Fruit fly (Drosophila melanogaster) whole organism, embryonic: Measurements from ENCODE around the gene Rtc1.

Experiments
- Awh ChIP-seq: fragments of 200-800 bp; sonication (Bioruptor generic); IDR thresholded peaks from 2 replicates; pipeline ENCODE4, ENCODE4 v1.3.6; 2022; ENCODE audit warnings: missing biosample characterization, missing genetic modification characterization
- CG10267 ChIP-seq: fragments of 200-800 bp; sonication (Bioruptor generic); optimal IDR thresholded peaks from 2 replicates; lab custom pipeline; 2018; ENCODE audit warnings: missing biosample characterization, mild to moderate bottlenecking, missing genetic modification characterization, moderate library complexity
- CG10654 ChIP-seq: fragments of 200-800 bp; sonication (Bioruptor generic); optimal IDR thresholded peaks from 2 replicates; lab custom pipeline; 2016; ENCODE audit warnings: missing biosample characterization, missing genetic modification characterization
- CG11085 ChIP-seq: fragments of 200-800 bp; sonication (Bioruptor generic); IDR thresholded peaks from 2 replicates; pipeline ENCODE4 v1.3.6; 2022; ENCODE audit warnings: missing biosample characterization, missing genetic modification characterization
- CG11398 ChIP-seq: fragments of 200-800 bp; sonication (Bioruptor generic); optimal IDR thresholded peaks from 2 replicates; lab custom pipeline; 2016; ENCODE audit warnings: missing biosample characterization, missing genetic modification characterization
- CG11456 ChIP-seq: fragments of 200-800 bp; sonication (Bioruptor generic); IDR thresholded peaks from 3 replicates; pipeline ENCODE4 v1.3.6; 2022; ENCODE audit warnings: missing biosample characterization, missing genetic modification characterization
- CG12942 ChIP-seq: fragments of 200-800 bp; sonication (Bioruptor generic); optimal IDR thresholded peaks from 3 replicates; lab custom pipeline; 2016; ENCODE audit warnings: missing biosample characterization, missing genetic modification characterization
- CG13296 ChIP-seq: fragments of 200-800 bp; sonication (Bioruptor generic); optimal IDR thresholded peaks from 3 replicates; lab custom pipeline; 2018; ENCODE audit warnings: missing biosample characterization, mild to moderate bottlenecking, missing genetic modification characterization
- CG14014 ChIP-seq: fragments of 200-800 bp; sonication (Bioruptor generic); IDR thresholded peaks from 2 replicates; pipeline ENCODE4 v1.3.6; 2022; ENCODE audit warnings: missing biosample characterization, missing genetic modification characterization
- CG15073 ChIP-seq: fragments of 200-800 bp; sonication (Bioruptor generic); optimal IDR thresholded peaks from 2 replicates; lab custom pipeline; 2016; ENCODE audit warnings: missing biosample characterization, missing genetic modification characterization
- CG15479 ChIP-seq: fragments of 200-800 bp; sonication (Bioruptor generic); optimal IDR thresholded peaks from 3 replicates; lab custom pipeline; 2019; ENCODE audit warnings: missing biosample characterization, mild to moderate bottlenecking, missing genetic modification characterization, moderate library complexity
- CG17359 ChIP-seq: fragments of 200-800 bp; sonication (Bioruptor generic); optimal IDR thresholded peaks from 3 replicates; lab custom pipeline; 2018; ENCODE audit warnings: missing biosample characterization, mild to moderate bottlenecking, missing genetic modification characterization, moderate library complexity
- CG30403 ChIP-seq: fragments of 200-800 bp; sonication (Bioruptor generic); optimal IDR thresholded peaks from 3 replicates; lab custom pipeline; 2016; ENCODE audit warnings: missing biosample characterization, missing genetic modification characterization
- CG32767 ChIP-seq: fragments of 200-800 bp; sonication (Bioruptor generic); IDR thresholded peaks from 2 replicates; pipeline ENCODE4 v1.3.6; 2022; ENCODE audit warnings: missing biosample characterization, missing genetic modification characterization
- CG3407 ChIP-seq: fragments of 200-800 bp; sonication (Bioruptor generic); optimal IDR thresholded peaks from 2 replicates; lab custom pipeline; 2018; ENCODE audit warnings: missing biosample characterization, mild to moderate bottlenecking, missing genetic modification characterization
- CG3726 ChIP-seq: fragments of 200-800 bp; sonication (Bioruptor generic); IDR thresholded peaks from 3 replicates; pipeline ENCODE4, ENCODE4 v1.3.6; 2022; ENCODE audit warnings: missing biosample characterization, missing genetic modification characterization
- CG4282 ChIP-seq: fragments of 200-800 bp; sonication (Bioruptor generic); optimal IDR thresholded peaks from 2 replicates; lab custom pipeline; 2016; ENCODE audit warnings: missing biosample characterization, missing genetic modification characterization
- CG4404 ChIP-seq: fragments of 200-800 bp; sonication (Bioruptor generic); IDR thresholded peaks from 2 replicates; pipeline ENCODE4 v1.3.6; 2022; ENCODE audit warnings: missing biosample characterization, missing genetic modification characterization
- CG4707 ChIP-seq: fragments of 200-800 bp; sonication (Bioruptor generic); optimal IDR thresholded peaks from 2 replicates; lab custom pipeline; 2018; ENCODE audit warnings: missing biosample characterization, mild to moderate bottlenecking, missing genetic modification characterization, moderate library complexity
- CG6854 ChIP-seq: fragments of 200-800 bp; sonication (Bioruptor generic); optimal IDR thresholded peaks from 3 replicates; lab custom pipeline; 2017; ENCODE audit warnings: missing biosample characterization, mild to moderate bottlenecking, missing genetic modification characterization
- CG7987 ChIP-seq: fragments of 200-800 bp; sonication (Bioruptor generic); optimal IDR thresholded peaks from 2 replicates; lab custom pipeline; 2018; ENCODE audit warnings: missing biosample characterization, mild to moderate bottlenecking, missing genetic modification characterization, moderate library complexity
- Deaf1 ChIP-seq: fragments of 200-800 bp; optimal IDR thresholded peaks from 3 replicates; lab custom pipeline; 2019; ENCODE audit warnings: missing biosample characterization, mild to moderate bottlenecking, missing genetic modification characterization, moderate library complexity
- Dref ChIP-seq: fragments of 200-800 bp; sonication (Bioruptor generic); IDR thresholded peaks from 2 replicates; pipeline ENCODE4 v1.3.6; 2022; ENCODE audit warnings: missing biosample characterization, missing genetic modification characterization
- Drgx ChIP-seq: fragments of 200-800 bp; sonication (Bioruptor generic); IDR thresholded peaks from 2 replicates; pipeline ENCODE4 v1.3.6; 2022; ENCODE audit warnings: missing biosample characterization, missing genetic modification characterization
- Hand ChIP-seq: fragments of 200-800 bp; sonication (Bioruptor generic); optimal IDR thresholded peaks from 2 replicates; lab custom pipeline; 2017; ENCODE audit warnings: mild to moderate bottlenecking, missing biosample characterization, missing genetic modification reagents, missing genetic modification characterization
- Lhr ChIP-seq: fragments of 200-800 bp; sonication (Bioruptor generic); optimal IDR thresholded peaks from 3 replicates; lab custom pipeline; 2017; ENCODE audit warnings: mild to moderate bottlenecking, missing biosample characterization, missing genetic modification reagents, missing genetic modification characterization
- Neu2 ChIP-seq: fragments of 200-800 bp; sonication (Bioruptor generic); optimal IDR thresholded peaks from 3 replicates; lab custom pipeline; 2016; ENCODE audit warnings: missing biosample characterization, missing genetic modification characterization, borderline replicate concordance
- Nf-YB ChIP-seq: fragments of 200-800 bp; sonication (Bioruptor generic); optimal IDR thresholded peaks from 3 replicates; lab custom pipeline; 2019; ENCODE audit warnings: missing biosample characterization, mild to moderate bottlenecking, missing genetic modification characterization, moderate library complexity
- Nf-YC ChIP-seq: fragments of 200-800 bp; optimal IDR thresholded peaks from 3 replicates; lab custom pipeline; 2019; ENCODE audit warnings: missing biosample characterization, mild to moderate bottlenecking, missing genetic modification characterization, moderate library complexity
- TFAM ChIP-seq: fragments of 200-800 bp; sonication (Bioruptor generic); optimal IDR thresholded peaks from 2 replicates; lab custom pipeline; 2017; ENCODE audit warnings: missing biosample characterization, missing genetic modification characterization, inconsistent platforms
- Vsx1 ChIP-seq: fragments of 200-800 bp; sonication (Bioruptor generic); optimal IDR thresholded peaks from 2 replicates; lab custom pipeline; 2017; ENCODE audit warnings: missing biosample characterization, mild to moderate bottlenecking, missing genetic modification characterization, missing genetic modification reagents
- abd-A ChIP-seq: fragments of 200-800 bp; sonication (Bioruptor generic); optimal IDR thresholded peaks from 3 replicates; lab custom pipeline; 2019; ENCODE audit warnings: missing biosample characterization, mild to moderate bottlenecking, missing genetic modification characterization, moderate library complexity
- bbx ChIP-seq: fragments of 200-800 bp; sonication (Bioruptor generic); IDR thresholded peaks from 2 replicates; pipeline ENCODE4 v1.3.6; 2022; ENCODE audit warnings: missing biosample characterization, missing genetic modification characterization; ENCODE audit not compliant: partially characterized antibody
- bigmax ChIP-seq: fragments of 200-800 bp; sonication (Bioruptor generic); optimal IDR thresholded peaks from 2 replicates; lab custom pipeline; 2018; ENCODE audit warnings: missing biosample characterization, mild to moderate bottlenecking, missing genetic modification characterization
- bowl ChIP-seq: fragments of 200-800 bp; sonication (Bioruptor generic); IDR thresholded peaks from 2 replicates; pipeline ENCODE4 v1.3.6; 2022; ENCODE audit warnings: missing biosample characterization, missing genetic modification characterization
- br ChIP-seq: fragments of >200 bp; optimal IDR thresholded peaks from 2 replicates; lab custom pipeline; 2017
- cas ChIP-seq: fragments of 200-800 bp; sonication (Bioruptor generic); IDR thresholded peaks from 2 replicates; pipeline ENCODE4 v1.3.6; 2022; ENCODE audit warnings: missing biosample characterization, missing genetic modification characterization
- croc ChIP-seq: fragments of 200-800 bp; sonication (Bioruptor generic); conservative IDR thresholded peaks from 3 replicates; pipeline ENCODE4 v1.3.6; 2022; ENCODE audit warnings: missing biosample characterization, missing genetic modification characterization
- gce ChIP-seq: fragments of 200-800 bp; sonication (Bioruptor generic); IDR thresholded peaks from 3 replicates; pipeline ENCODE4 v1.3.6; 2022; ENCODE audit warnings: missing biosample characterization, missing genetic modification characterization
- hb ChIP-seq: fragments of 200-800 bp; sonication (Bioruptor generic); IDR thresholded peaks from 3 replicates; pipeline ENCODE4 v1.3.6; 2022; ENCODE audit warnings: missing biosample characterization, missing genetic modification characterization; ENCODE audit not compliant: partially characterized antibody
- nom ChIP-seq: fragments of 200-800 bp; sonication (Bioruptor generic); optimal IDR thresholded peaks from 2 replicates; lab custom pipeline; 2017; ENCODE audit warnings: missing biosample characterization, missing genetic modification characterization, mild to moderate bottlenecking, moderate library complexity, missing genetic modification reagents
- oc ChIP-seq: fragments of 200-800 bp; sonication (Bioruptor generic); optimal IDR thresholded peaks from 2 replicates; lab custom pipeline; 2018; ENCODE audit warnings: missing biosample characterization, mild to moderate bottlenecking, missing genetic modification characterization, moderate library complexity
- pfk ChIP-seq: fragments of 200-800 bp; sonication (Bioruptor generic); optimal IDR thresholded peaks from 2 replicates; lab custom pipeline; 2018; ENCODE audit warnings: missing biosample characterization, mild to moderate bottlenecking, missing genetic modification characterization, moderate library complexity
- row ChIP-seq: fragments of 200-800 bp; sonication (Bioruptor generic); IDR thresholded peaks from 3 replicates; pipeline ENCODE4 v1.3.6; 2022; ENCODE audit warnings: missing biosample characterization, missing genetic modification characterization
- scrt ChIP-seq: fragments of 200-800 bp; sonication (Bioruptor generic); optimal IDR thresholded peaks from 2 replicates; lab custom pipeline; 2018; ENCODE audit warnings: missing biosample characterization, mild to moderate bottlenecking, missing genetic modification characterization, moderate library complexity
- sqz ChIP-seq: fragments of 200-800 bp; sonication (Bioruptor generic); optimal IDR thresholded peaks from 3 replicates; lab custom pipeline; 2018; ENCODE audit warnings: missing biosample characterization, mild to moderate bottlenecking, missing genetic modification characterization
- wor ChIP-seq: fragments of 200-800 bp; sonication (Bioruptor generic); IDR thresholded peaks from 2 replicates; pipeline ENCODE4 v1.3.6; 2022; ENCODE audit warnings: missing biosample characterization, missing genetic modification characterization
- zf30C ChIP-seq: fragments of 200-800 bp; sonication (Bioruptor generic); optimal IDR thresholded peaks from 3 replicates; lab custom pipeline; 2018; ENCODE audit warnings: missing biosample characterization, mild to moderate bottlenecking, missing genetic modification characterization

Rtc1 gene

dm6 chrX:13748906-13749872, 7.8 kb upstream of the Rtc1 start (continued):
- TF ChIP-seq bbx (GFP tag; lab: Robert Waterston, UW) (no peak), CG15073 (GFP tag; lab: Kevin White, UChicago) (no peak), nom (GFP tag; lab: Kevin White, UChicago) (peak; percentile 75), CG14014 (GFP tag; lab: Robert Waterston, UW) (peak; percentile 80), CG13296 (GFP tag; lab: Kevin White, UChicago) (peak; percentile 70), croc (GFP tag; lab: Robert Waterston, UW) (no peak), Vsx1 (GFP tag; lab: Kevin White, UChicago) (no peak), CG32767 (GFP tag; lab: Robert Waterston, UW) (peak; percentile 48), scrt (GFP tag; lab: Kevin White, UChicago) (peak; percentile 67), TFAM (GFP tag; lab: Kevin White, UChicago) (no peak), Lhr (no peak), zf30C (no peak), Awh (peak; percentile 54; the same call in 1 of the 2 replicates), wor (no peak), Nf-YC (tag; lab: Kevin White, UChicago) (peak; percentile 14), CG4282 (GFP tag; lab: Kevin White, UChicago) (no peak), pfk (GFP tag; lab: Kevin White, UChicago) (no peak), gce (GFP tag; lab: Robert Waterston, UW) (peak; percentile 48; the same call in 1 of the 3 replicates), CG6854 (peak; percentile 63), CG15479 (GFP tag; lab: Kevin White, UChicago) (no peak), CG4707 (no peak), CG3407 (GFP tag; lab: Kevin White, UChicago) (peak; percentile 13), abd-A (tag; lab: Kevin White, UChicago) (no peak), CG17359 (tag; lab: Kevin White, UChicago) (peak; percentile 66), CG7987 (GFP tag; lab: Kevin White, UChicago) (peak; percentile 2), hb (no peak), CG10654 (GFP tag; lab: Kevin White, UChicago) (peak; percentile 21), cas (GFP tag; lab: Robert Waterston, UW) (peak; percentile 59; the same call in 1 of the 2 replicates), Nf-YB (GFP tag; lab: Kevin White, UChicago) (peak; percentile 60), CG11398 (no peak), CG11085 (GFP tag; lab: Robert Waterston, UW) (peak; percentile 39; the same call in 1 of the 2 replicates), CG11456 (GFP tag; lab: Robert Waterston, UW) (0 out of 3 replicates have a peak, but pooled peaks have one; percentile 59), Drgx (peak; percentile 34), Hand (GFP tag; lab: Kevin White, UChicago) (peak; percentile 55), bigmax (GFP tag; lab: Kevin White, UChicago) (no peak), row (GFP tag; lab: Robert Waterston, UW) (peak; percentile 82), CG4404 (GFP tag; lab: Robert Waterston, UW) (peak; percentile 65), CG30403 (GFP tag; lab: Kevin White, UChicago) (peak; percentile 77), Dref (GFP tag; lab: Robert Waterston, UW) (no peak), br (lab: Kevin White, UChicago) (no peak), Deaf1 (tag; lab: Kevin White, UChicago) (peak; percentile 49), Neu2 (no peak), CG3726 (GFP tag; lab: Robert Waterston, UW) (peak; percentile 54; the same call in 1 of the 3 replicates), oc (no peak), bowl (no peak), CG12942 (no peak), sqz (GFP tag; lab: Kevin White, UChicago) (peak; percentile 82), CG10267 (tag; lab: Kevin White, UChicago) (peak; percentile 64)
